Worm (Caenorhabditis elegans): Measurements from ENCODE around the gene acs-17.

DNA sequence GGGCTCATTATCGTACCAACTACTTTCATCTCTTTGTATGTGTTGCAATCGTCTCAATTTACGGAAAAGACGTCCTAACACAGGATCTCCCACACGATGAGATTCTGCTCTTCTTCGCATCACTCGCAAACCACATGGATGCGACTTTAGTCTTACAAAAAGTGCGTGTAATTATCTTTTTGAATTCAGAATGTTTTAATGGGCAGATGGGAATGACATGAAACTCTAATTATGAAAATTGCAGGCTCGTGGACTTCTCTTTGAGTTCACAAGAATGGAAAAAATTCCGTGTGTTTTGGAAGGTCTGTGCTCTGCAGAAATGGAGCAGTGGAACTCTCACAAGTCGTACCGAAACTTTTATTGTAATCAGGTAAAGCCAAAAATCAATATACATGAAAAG, 42.8 kb downstream of the acs-17 start:
- TF ChIP-seq nhr-76 (tag; optimal IDR thresholded peaks at IDR 0.05): no peak
- no peak for TF ChIP-seq aly-2 (tag; optimal IDR thresholded peaks at IDR 0.05)
- no peak for TF ChIP-seq jun-1 (tag; optimal IDR thresholded peaks at IDR 0.05)
- TF ChIP-seq ceh-82 (tag; optimal IDR thresholded peaks at IDR 0.05): no peak

All from whole organism, L1 larva.